Fruit fly (Drosophila melanogaster) Kc167 (cell line): ENCODE data around the gene CG31875.

ENCODE experiments used
- h ChIP-seq: fragments of >200 bp; optimal IDR thresholded peaks from 3 replicates; lab custom pipeline; 2018; ENCODE audit warnings: missing external identifiers
- insv ChIP-seq: fragments of >200 bp; optimal IDR thresholded peaks from 3 replicates; lab custom pipeline; 2018; ENCODE audit warnings: missing external identifiers
- psq ChIP-seq: fragments of >200 bp; optimal IDR thresholded peaks from 2 replicates; lab custom pipeline; 2017; ENCODE audit warnings: missing external identifiers
- ttk ChIP-seq: sonication (Bioruptor generic); optimal IDR thresholded peaks from 2 replicates; lab custom pipeline; 2017; ENCODE audit warnings: missing external identifiers

DNA sequence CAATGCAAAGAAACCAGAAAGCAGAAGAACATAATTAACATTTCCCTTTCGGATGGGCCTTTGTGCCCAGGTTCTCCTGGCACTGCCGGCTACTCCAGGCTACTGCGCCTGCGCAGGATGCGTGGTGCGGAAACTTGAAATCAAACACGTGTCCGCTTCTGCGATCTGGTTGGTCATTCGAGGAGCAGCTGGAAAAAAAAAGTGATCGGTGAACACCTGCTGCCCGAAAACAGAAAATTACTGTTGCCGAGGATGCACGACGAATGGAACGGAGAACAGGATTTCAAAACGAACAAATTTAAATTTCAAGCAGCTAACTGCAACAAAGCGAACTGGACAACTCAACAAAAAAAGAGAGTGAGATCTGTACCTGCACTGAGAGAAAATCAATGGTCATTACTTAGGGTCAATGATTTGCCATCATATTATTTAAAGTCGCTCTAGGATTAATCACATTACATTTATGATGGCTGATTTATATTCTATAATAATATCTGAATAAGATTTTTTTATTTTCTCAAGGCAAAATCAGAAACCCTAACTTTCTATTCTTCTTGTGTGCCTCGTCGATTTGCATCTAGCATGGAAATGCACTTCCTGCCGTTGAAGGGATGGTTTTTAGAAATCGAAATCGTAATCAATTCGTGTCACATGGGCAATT lies 12.6 kb downstream of the CG31875 start:
- TF ChIP-seq h (lab: Kevin White, UChicago) (no peak), psq (lab: Kevin White, UChicago) (no peak), ttk (lab: Kevin White, UChicago) (no peak), insv (lab: Kevin White, UChicago) (no peak)
